Worm (Caenorhabditis elegans) whole organism, L4 larva: Measurements from ENCODE around the gene shpk-1.

Experiments
- F49E8.2 ChIP-seq: sonication (generic microtip); optimal IDR thresholded peaks from 2 replicates; lab custom pipeline; 2016; ENCODE audit warnings: missing compliant biosample characterization, mild to moderate bottlenecking, missing genetic modification characterization, borderline replicate concordance
- R02D3.7 ChIP-seq: fragments of 150-350 bp; sonication (generic microtip); optimal IDR thresholded peaks from 3 replicates; lab custom pipeline; 2014; ENCODE audit warnings: missing biosample characterization, missing genetic modification characterization
- T20F7.1 ChIP-seq: fragments of 200-800 bp; sonication (Bioruptor generic); optimal IDR thresholded peaks from 2 replicates; lab custom pipeline; 2018; ENCODE audit warnings: mild to moderate bottlenecking, missing genetic modification characterization, missing compliant biosample characterization
- T26A8.4 ChIP-seq: fragments of 200-800 bp; sonication (Bioruptor generic); IDR thresholded peaks from 2 replicates; pipeline ENCODE4 v1.3.6; 2022; ENCODE audit warnings: missing genetic modification characterization, missing compliant biosample characterization
- aha-1 ChIP-seq: fragments of 150-350 bp; peaks from one replicate; lab custom pipeline; 2014; ENCODE audit warnings: missing biosample characterization, missing genetic modification characterization
- aly-2 ChIP-seq: sonication (generic microtip); optimal IDR thresholded peaks from 2 replicates; lab custom pipeline; 2018; ENCODE audit warnings: missing biosample characterization, missing genetic modification characterization
- ama-1 ChIP-seq: fragments of 150-350 bp; optimal IDR thresholded peaks from 2 replicates; lab custom pipeline; 2014; ENCODE audit warnings: inconsistent platforms, mixed read lengths
- arid-1 ChIP-seq: fragments of 200-800 bp; sonication (Bioruptor generic); conservative IDR thresholded peaks from 2 replicates; pipeline ENCODE4 v1.3.6; 2022; ENCODE audit warnings: missing genetic modification reagents, missing genetic modification characterization, missing compliant biosample characterization
- ceh-20 ChIP-seq: fragments of 200-800 bp; sonication (Bioruptor generic); IDR thresholded peaks from 2 replicates; pipeline ENCODE4 v1.3.6; 2022; ENCODE audit warnings: missing genetic modification reagents, missing genetic modification characterization, missing compliant biosample characterization
- ceh-32 ChIP-seq: sonication (generic microtip); optimal IDR thresholded peaks from 2 replicates; lab custom pipeline; 2016; ENCODE audit warnings: mild to moderate bottlenecking, missing genetic modification characterization, missing compliant biosample characterization; ENCODE audit not compliant: poor library complexity
- ceh-62 ChIP-seq: sonication (generic microtip); optimal IDR thresholded peaks from 2 replicates; lab custom pipeline; 2017; ENCODE audit warnings: missing biosample characterization, missing genetic modification characterization
- ceh-82 ChIP-seq: sonication (generic microtip); optimal IDR thresholded peaks from 2 replicates; lab custom pipeline; 2017; ENCODE audit warnings: missing biosample characterization, missing genetic modification characterization
- ces-1 ChIP-seq: fragments of 150-350 bp; sonication (generic microtip); optimal IDR thresholded peaks from 4 replicates; lab custom pipeline; 2014; ENCODE audit warnings: missing biosample characterization, missing genetic modification reagents, missing genetic modification characterization
- cey-2 ChIP-seq: sonication (generic microtip); optimal IDR thresholded peaks from 3 replicates; lab custom pipeline; 2017; ENCODE audit warnings: missing genetic modification characterization, mild to moderate bottlenecking, missing compliant biosample characterization, antibody characterized with exemption, borderline replicate concordance; ENCODE audit not compliant: insufficient read depth
- daf-8 ChIP-seq: fragments of 200-800 bp; sonication (Bioruptor generic); IDR thresholded peaks from 2 replicates; pipeline ENCODE4 v1.3.6; 2022; ENCODE audit warnings: missing genetic modification characterization, missing compliant biosample characterization
- dmd-6 ChIP-seq: fragments of 200-800 bp; sonication (Bioruptor generic); IDR thresholded peaks from 2 replicates; pipeline ENCODE4 v1.3.6; 2022; ENCODE audit warnings: missing genetic modification reagents, missing genetic modification characterization, missing compliant biosample characterization
- dmd-8 ChIP-seq: fragments of 200-800 bp; sonication (Bioruptor generic); IDR thresholded peaks from 2 replicates; pipeline ENCODE4 v1.3.6; 2022; ENCODE audit warnings: missing genetic modification characterization, missing compliant biosample characterization
- duxl-1 ChIP-seq: sonication (generic microtip); optimal IDR thresholded peaks from 2 replicates; lab custom pipeline; 2016; ENCODE audit warnings: mild to moderate bottlenecking, missing genetic modification characterization, moderate library complexity, missing compliant biosample characterization; ENCODE audit not compliant: poor library complexity
- dve-1 ChIP-seq: sonication (generic microtip); optimal IDR thresholded peaks from 2 replicates; lab custom pipeline; 2017; ENCODE audit warnings: antibody characterized with exemption, mild to moderate bottlenecking, missing genetic modification characterization, missing compliant biosample characterization; ENCODE audit not compliant: insufficient read depth
- egl-27 ChIP-seq: sonication (generic microtip); optimal IDR thresholded peaks from 3 replicates; lab custom pipeline; 2017; ENCODE audit warnings: missing biosample characterization, missing genetic modification reagents, missing genetic modification characterization
- egl-43 ChIP-seq: fragments of 200-800 bp; sonication (Bioruptor generic); IDR thresholded peaks from 2 replicates; pipeline ENCODE4 v1.3.6; 2022; ENCODE audit warnings: missing genetic modification reagents, missing genetic modification characterization, missing compliant biosample characterization
- fkh-10 ChIP-seq: fragments of 150-350 bp; optimal IDR thresholded peaks from 2 replicates; lab custom pipeline; 2014; ENCODE audit warnings: missing biosample characterization, missing genetic modification reagents, missing genetic modification characterization
- hif-1 ChIP-seq, 2 experiments: sonication (generic microtip); optimal IDR thresholded peaks; 2 replicates each; lab custom pipeline; 2016 to 2017; ENCODE audit warnings: missing compliant biosample characterization in 2 of 2, missing genetic modification characterization in 2 of 2, missing genetic modification reagents in 2 of 2, missing genotype in 2 of 2, mild to moderate bottlenecking in 1 of 2
- hlh-11 ChIP-seq: fragments of 200-800 bp; sonication (Bioruptor generic); optimal IDR thresholded peaks from 2 replicates; lab custom pipeline; 2018; ENCODE audit warnings: mild to moderate bottlenecking, missing genetic modification characterization, missing compliant biosample characterization
- hmg-1.1 ChIP-seq: fragments of 200-800 bp; sonication (Bioruptor generic); IDR thresholded peaks from 2 replicates; pipeline ENCODE4 v1.3.6; 2022; ENCODE audit warnings: missing genetic modification reagents, missing genetic modification characterization, missing compliant biosample characterization
- jun-1 ChIP-seq: fragments of 150-350 bp; optimal IDR thresholded peaks from 2 replicates; lab custom pipeline; 2014; ENCODE audit warnings: missing biosample characterization, missing genetic modification reagents, missing genetic modification characterization
- lin-38 ChIP-seq: fragments of 200-800 bp; sonication (Bioruptor generic); IDR thresholded peaks from 2 replicates; pipeline ENCODE4 v1.3.6; 2022; ENCODE audit warnings: missing genetic modification reagents, missing genetic modification characterization, missing compliant biosample characterization
- lir-3 ChIP-seq: sonication (generic microtip); optimal IDR thresholded peaks from 2 replicates; lab custom pipeline; 2016; ENCODE audit warnings: mild to moderate bottlenecking, missing genetic modification characterization, missing compliant biosample characterization
- lsy-2 ChIP-seq, 2 experiments: fragments of 150-350 bp in 1 of 2; sonication (generic microtip) in 1 of 2; optimal IDR thresholded peaks; 2 replicates each; lab custom pipeline; 2014 to 2017; ENCODE audit warnings: missing biosample characterization in 2 of 2, missing genetic modification characterization in 2 of 2
- mdl-1 ChIP-seq, 2 experiments: fragments of 150-350 bp in 1 of 2; sonication (generic microtip) in 1 of 2; optimal IDR thresholded peaks; 2 replicates each; lab custom pipeline; 2014 to 2017; ENCODE audit warnings: missing biosample characterization in 2 of 2, missing genetic modification characterization in 2 of 2
- mep-1 ChIP-seq: fragments of 150-350 bp; sonication (generic microtip); optimal IDR thresholded peaks from 3 replicates; lab custom pipeline; 2014; ENCODE audit warnings: missing biosample characterization, missing genetic modification characterization
- nhr-102 ChIP-seq: sonication (generic microtip); optimal IDR thresholded peaks from 2 replicates; lab custom pipeline; 2016; ENCODE audit warnings: mild to moderate bottlenecking, missing genetic modification characterization, moderate library complexity, missing compliant biosample characterization
- nhr-11 ChIP-seq: fragments of 150-350 bp; optimal IDR thresholded peaks from 2 replicates; lab custom pipeline; 2014; ENCODE audit warnings: missing biosample characterization, missing genetic modification characterization
- nhr-28 ChIP-seq: fragments of 150-350 bp; optimal IDR thresholded peaks from 2 replicates; lab custom pipeline; 2014; ENCODE audit warnings: missing biosample characterization, missing genetic modification characterization
- nhr-77 ChIP-seq: fragments of 150-350 bp; optimal IDR thresholded peaks from 2 replicates; lab custom pipeline; 2014; ENCODE audit warnings: missing biosample characterization, missing genetic modification characterization
- pha-4 ChIP-seq, 2 experiments: fragments of 150-350 bp in 1 of 2; fragments of 200-800 bp in 1 of 2; sonication (Bioruptor generic) in 1 of 2; IDR thresholded peaks in 1 of 2; optimal IDR thresholded peaks in 1 of 2; 2 replicates each; pipeline versions ENCODE4 v1.3.6 to Lab custom; 2014 to 2022; ENCODE audit warnings: missing genetic modification characterization in 2 of 2, missing genetic modification reagents in 2 of 2, missing biosample characterization in 1 of 2, missing compliant biosample characterization in 1 of 2
- php-3 ChIP-seq: fragments of 200-800 bp; sonication (Bioruptor generic); IDR thresholded peaks from 2 replicates; pipeline ENCODE4 v1.3.6; 2022; ENCODE audit warnings: missing genetic modification reagents, missing genetic modification characterization, missing compliant biosample characterization
- rbr-2 ChIP-seq: sonication (generic microtip); optimal IDR thresholded peaks from 2 replicates; lab custom pipeline; 2016; ENCODE audit warnings: missing genotype, missing genetic modification characterization, missing compliant biosample characterization
- snpc-1.2 ChIP-seq: fragments of 200-800 bp; sonication (Bioruptor generic); IDR thresholded peaks from 2 replicates; pipeline ENCODE4 v1.3.6; 2022; ENCODE audit warnings: missing genetic modification reagents, missing genetic modification characterization, missing compliant biosample characterization
- spr-1 ChIP-seq: sonication (generic microtip); optimal IDR thresholded peaks from 2 replicates; lab custom pipeline; 2016; ENCODE audit warnings: mild to moderate bottlenecking, missing genetic modification characterization, missing compliant biosample characterization
- spr-3 ChIP-seq: fragments of 200-800 bp; sonication (Bioruptor generic); optimal IDR thresholded peaks from 2 replicates; lab custom pipeline; 2018; ENCODE audit warnings: mild to moderate bottlenecking, missing genetic modification characterization, missing compliant biosample characterization
- tra-1 ChIP-seq: fragments of 200-800 bp; sonication (Bioruptor generic); IDR thresholded peaks from 2 replicates; pipeline ENCODE4 v1.3.6; 2022; ENCODE audit warnings: missing genetic modification reagents, missing genetic modification characterization, missing compliant biosample characterization
- unc-39 ChIP-seq: sonication (generic microtip); optimal IDR thresholded peaks from 2 replicates; lab custom pipeline; 2017; ENCODE audit warnings: missing biosample characterization, missing genetic modification characterization
- unc-62 ChIP-seq, 3 experiments: fragments of 150-350 bp in 1 of 3; sonication (generic microtip); optimal IDR thresholded peaks in 2 of 3; peaks in 1 of 3; 1 replicate in 1 of 3; 2 replicates in 2 of 3; lab custom pipeline; 2014 to 2017; ENCODE audit warnings: missing biosample characterization in 3 of 3, missing genetic modification characterization in 3 of 3, missing genetic modification reagents in 3 of 3, missing genotype in 1 of 3
- zfp-2 ChIP-seq: sonication (generic microtip); optimal IDR thresholded peaks from 2 replicates; lab custom pipeline; 2016; ENCODE audit warnings: mild to moderate bottlenecking, missing genetic modification characterization, missing compliant biosample characterization
- ztf-11 ChIP-seq: fragments of 150-350 bp; optimal IDR thresholded peaks from 2 replicates; lab custom pipeline; 2014; ENCODE audit warnings: missing biosample characterization, missing genetic modification characterization

shpk-1 gene

DNA sequence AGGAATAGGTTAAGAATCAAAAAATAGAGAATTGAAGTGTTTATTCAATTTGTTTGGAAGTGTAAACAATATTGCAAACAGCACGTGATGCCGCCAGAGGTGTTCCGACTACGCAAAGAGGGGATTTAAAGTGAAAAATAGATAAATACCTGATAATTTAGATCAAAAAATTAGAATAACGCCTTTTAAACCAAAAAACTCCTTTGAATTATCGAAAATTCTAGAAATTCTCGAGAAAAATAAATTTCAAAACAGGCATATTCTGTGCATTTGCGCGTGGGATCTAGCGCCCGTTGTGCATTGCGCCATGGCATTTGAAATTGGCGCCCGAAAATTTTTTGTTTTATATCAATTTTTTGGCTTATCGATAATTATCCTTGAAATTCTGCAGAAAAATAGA is 14.4 kb downstream of the shpk-1 start, which contains the start of gene hip-1 (continued):
- TF ChIP-seq lsy-2 (tag; optimal IDR thresholded peaks at IDR 0.05; lab: Kevin White, UChicago) (peak in 1 of 2 experiments; percentile 61), mep-1 (tag; lab: Kevin White, UChicago) (peak; percentile 46)

DNA sequence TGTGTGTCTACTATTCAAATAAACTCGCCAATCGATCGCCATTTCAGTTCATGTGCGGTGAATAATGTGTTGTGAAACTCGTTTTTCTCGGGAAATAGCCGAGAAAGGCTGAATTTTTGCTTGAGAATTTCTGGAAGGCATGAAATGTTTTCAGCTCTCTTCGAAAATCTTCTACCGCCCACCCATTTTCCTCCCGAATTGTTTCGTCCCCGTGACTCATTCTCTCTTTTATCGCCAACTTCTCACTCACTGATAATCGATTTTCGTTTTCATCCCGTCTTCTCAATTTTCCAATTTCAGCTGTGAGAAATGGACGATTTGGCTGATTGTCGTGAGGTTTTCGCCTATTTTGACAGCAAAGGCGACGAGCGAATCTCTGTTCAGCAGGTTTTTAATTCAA is 15.2 kb downstream of the shpk-1 start, which contains the start of gene mlc-5:
mlc-5 (plus strand) TSS at position 301 of the 400 bp plus-strand sequence.
- peak; percentile 41 for TF ChIP-seq aha-1
- no peak for TF ChIP-seq lir-3

DNA sequence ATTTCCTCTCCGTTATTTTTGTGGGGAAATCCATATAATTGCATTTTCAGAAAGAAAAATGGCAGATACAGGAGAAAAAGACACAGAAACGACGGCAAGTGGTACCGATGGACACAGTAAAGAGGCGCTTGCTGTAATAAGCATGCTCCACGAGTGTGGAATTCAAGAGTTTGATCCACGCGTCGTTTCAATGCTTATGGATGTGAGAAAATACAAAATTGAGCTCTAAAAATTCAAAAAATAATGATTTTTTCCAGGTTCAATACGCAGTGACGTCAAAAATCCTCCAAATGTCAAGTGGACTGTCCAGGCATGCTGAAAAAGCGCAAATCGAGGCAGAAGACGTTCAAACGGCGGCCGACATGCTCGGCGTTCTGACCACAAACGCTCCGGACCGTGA is 16.4 kb downstream of the shpk-1 start, which contains the start of gene taf-9:
taf-9 (plus strand) TSS at position 51 of the 400 bp plus-strand sequence.
- TF ChIP-seq unc-62 (GFP tag; optimal IDR thresholded peaks at IDR 0.05 in 1 of 2; lab: Kevin White, UChicago) (no peak), unc-62 (tag; optimal IDR thresholded peaks at IDR 0.05; lab: Kevin White, UChicago) (no peak), pha-4 (GFP tag; IDR thresholded peaks at IDR 0.05; lab: Robert Waterston, UW) (no peak), pha-4 (tag; optimal IDR thresholded peaks at IDR 0.05; lab: Kevin White, UChicago) (no peak), ama-1 (lab: Kevin White, UChicago) (peak; percentile 75), lin-38 (GFP tag; lab: Robert Waterston, UW) (peak; percentile 51), duxl-1 (tag; lab: Kevin White, UChicago) (no peak), spr-1 (tag; lab: Kevin White, UChicago) (no peak), php-3 (GFP tag; lab: Robert Waterston, UW) (0 out of 2 replicates have a peak, but pooled peaks have one; percentile 9), hmg-1.1 (GFP tag; lab: Robert Waterston, UW) (no peak), hif-1 (tag; optimal IDR thresholded peaks at IDR 0.05; lab: Kevin White, UChicago) (no peak), arid-1 (GFP tag; lab: Robert Waterston, UW) (no peak), dve-1 (tag; lab: Kevin White, UChicago) (peak; percentile 9), T20F7.1 (no peak), nhr-102 (tag; lab: Kevin White, UChicago) (no peak), zfp-2 (tag; lab: Kevin White, UChicago) (no peak), nhr-28 (tag; lab: Kevin White, UChicago) (no peak), cey-2 (no peak), ceh-62 (no peak), tra-1 (GFP tag; lab: Robert Waterston, UW) (no peak), ceh-20 (0 out of 2 replicates have a peak, but pooled peaks have one; percentile 22), daf-8 (no peak), ceh-32 (tag; lab: Kevin White, UChicago) (no peak), F49E8.2 (tag; lab: Kevin White, UChicago) (no peak), nhr-11 (tag; lab: Kevin White, UChicago) (no peak), fkh-10 (GFP tag; lab: Kevin White, UChicago) (no peak), spr-3 (no peak), T26A8.4 (no peak), dmd-8 (GFP tag; lab: Robert Waterston, UW) (no peak), ces-1 (no peak), snpc-1.2 (GFP tag; lab: Robert Waterston, UW) (no peak), unc-39 (tag; lab: Kevin White, UChicago) (no peak), nhr-77 (no peak), ztf-11 (no peak), lsy-2 (tag; optimal IDR thresholded peaks at IDR 0.05; lab: Kevin White, UChicago) (peak in 1 of 2 experiments; percentile 17), ceh-82 (tag; lab: Kevin White, UChicago) (no peak), egl-43 (0 out of 2 replicates have a peak, but pooled peaks have one; percentile 53), R02D3.7 (tag; lab: Kevin White, UChicago) (no peak), dmd-6 (GFP tag; lab: Robert Waterston, UW) (no peak), mdl-1 (tag; optimal IDR thresholded peaks at IDR 0.05; lab: Kevin White, UChicago) (no peak), rbr-2 (tag; lab: Kevin White, UChicago) (no peak), jun-1 (tag; lab: Kevin White, UChicago) (no peak), aly-2 (tag; lab: Kevin White, UChicago) (no peak), hlh-11 (tag; lab: Kevin White, UChicago) (no peak), egl-27 (tag; lab: Kevin White, UChicago) (no peak)
